Worm (Caenorhabditis elegans): ENCODE measurements around the gene srz-1.

srz-1 gene

DNA sequence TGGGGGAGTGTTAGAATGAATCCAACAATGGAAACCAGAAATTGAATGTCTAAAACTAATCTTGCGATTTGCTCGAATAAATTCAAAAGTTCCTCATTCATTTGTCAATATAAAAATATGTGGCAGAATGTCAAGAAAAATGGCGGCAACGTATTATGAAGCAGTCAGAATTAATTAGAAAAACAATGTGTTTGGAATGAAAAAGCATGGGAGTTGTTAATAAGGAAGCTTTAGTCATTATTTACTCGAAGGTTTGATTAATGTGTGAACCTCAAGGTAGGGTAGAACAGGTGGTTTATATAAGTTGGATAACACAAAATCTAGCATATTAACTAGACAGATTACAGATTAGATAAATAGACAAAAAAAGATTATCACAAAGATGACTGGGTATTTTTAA lies 37.4 kb upstream of the srz-1 start, which contains the start of gene srw-76:
Gene srw-76 (minus strand): TSS at position 101 of the 400 bp plus-strand sequence.
- TF ChIP-seq dmd-4 (tag; optimal IDR thresholded peaks at IDR 0.05), result no peak
- no peak for TF ChIP-seq mbf-1 (tag; optimal IDR thresholded peaks at IDR 0.05)

ce11 chrV:16640366-16640765 lies 35.3 kb upstream of the srz-1 start:
- no peak for TF ChIP-seq skn-1 (tag; optimal IDR thresholded peaks at IDR 0.05)
- TF ChIP-seq ama-1 (optimal IDR thresholded peaks at IDR 0.05), result no peak
- no peak for TF ChIP-seq unc-39 (tag; optimal IDR thresholded peaks at IDR 0.05)
- TF ChIP-seq lin-13 (GFP tag; optimal IDR thresholded peaks at IDR 0.05), result no peak
- TF ChIP-seq lin-11 (tag; optimal IDR thresholded peaks at IDR 0.05), result no peak
- no peak for TF ChIP-seq ztf-4 (tag; optimal IDR thresholded peaks at IDR 0.05)
- no peak for TF ChIP-seq sem-4 (tag; optimal IDR thresholded peaks at IDR 0.05)
- no peak for TF ChIP-seq lin-39 (tag; optimal IDR thresholded peaks at IDR 0.05)
- no peak for TF ChIP-seq mdl-1 (tag; optimal IDR thresholded peaks at IDR 0.05)
- TF ChIP-seq nhr-12 (tag; optimal IDR thresholded peaks at IDR 0.05), result no peak
- no peak for TF ChIP-seq zag-1 (tag; optimal IDR thresholded peaks at IDR 0.05)
- TF ChIP-seq C34F6.9 (tag; optimal IDR thresholded peaks at IDR 0.05), result no peak
- TF ChIP-seq nhr-77 (tag; optimal IDR thresholded peaks at IDR 0.05), result no peak
- TF ChIP-seq nhr-21 (tag; optimal IDR thresholded peaks at IDR 0.05), result no peak
- TF ChIP-seq blmp-1 (tag; optimal IDR thresholded peaks at IDR 0.05; ENCODE audit: insufficient read depth), result no peak
- no peak for TF ChIP-seq Y55F3AM.14 (GFP tag; optimal IDR thresholded peaks at IDR 0.05)
- TF ChIP-seq ztf-11 (tag; optimal IDR thresholded peaks at IDR 0.05), result no peak
- no peak for TF ChIP-seq crh-2 (tag; optimal IDR thresholded peaks at IDR 0.05)

DNA sequence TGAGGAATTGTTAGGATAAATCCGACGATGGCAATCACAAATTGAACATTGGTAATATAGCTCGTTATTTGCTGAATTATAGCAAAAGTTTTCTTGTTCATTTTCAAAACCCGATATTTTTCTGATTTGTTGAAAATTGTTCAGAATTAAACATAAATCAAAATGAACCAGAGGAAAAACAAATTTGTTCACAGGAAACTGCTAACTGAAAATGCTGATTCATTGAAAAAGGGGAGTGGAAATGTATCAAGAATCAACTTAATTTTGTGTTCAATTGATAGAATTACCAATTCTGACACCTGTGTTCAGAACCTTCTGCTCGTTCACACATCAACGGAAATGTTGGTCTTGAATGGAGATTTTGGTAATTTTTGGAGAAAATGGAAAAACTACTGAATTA lies 32.1 kb upstream of the srz-1 start, which contains the start of gene srw-77:
Gene srw-77 (minus strand): TSS at position 101 of the 400 bp plus-strand sequence.
- TF ChIP-seq nhr-10 (tag; optimal IDR thresholded peaks at IDR 0.05), result no peak
- no peak for TF ChIP-seq fos-1 (tag; optimal IDR thresholded peaks at IDR 0.05)
- no peak for TF ChIP-seq dmd-4 (tag; optimal IDR thresholded peaks at IDR 0.05)
- no peak for TF ChIP-seq nhr-21 (tag; optimal IDR thresholded peaks at IDR 0.05)
- TF ChIP-seq elt-1 (tag; optimal IDR thresholded peaks at IDR 0.05), result no peak
- TF ChIP-seq elt-3 (tag; optimal IDR thresholded peaks at IDR 0.05), result no peak
- no peak for TF ChIP-seq lsy-2 (tag; optimal IDR thresholded peaks at IDR 0.05)
- no peak for TF ChIP-seq unc-55 (GFP tag; optimal IDR thresholded peaks at IDR 0.05)
- TF ChIP-seq ztf-1 (GFP tag; conservative IDR thresholded peaks at IDR 0.05), result no peak
- TF ChIP-seq nhr-23 (tag; optimal IDR thresholded peaks at IDR 0.05), result no peak

DNA sequence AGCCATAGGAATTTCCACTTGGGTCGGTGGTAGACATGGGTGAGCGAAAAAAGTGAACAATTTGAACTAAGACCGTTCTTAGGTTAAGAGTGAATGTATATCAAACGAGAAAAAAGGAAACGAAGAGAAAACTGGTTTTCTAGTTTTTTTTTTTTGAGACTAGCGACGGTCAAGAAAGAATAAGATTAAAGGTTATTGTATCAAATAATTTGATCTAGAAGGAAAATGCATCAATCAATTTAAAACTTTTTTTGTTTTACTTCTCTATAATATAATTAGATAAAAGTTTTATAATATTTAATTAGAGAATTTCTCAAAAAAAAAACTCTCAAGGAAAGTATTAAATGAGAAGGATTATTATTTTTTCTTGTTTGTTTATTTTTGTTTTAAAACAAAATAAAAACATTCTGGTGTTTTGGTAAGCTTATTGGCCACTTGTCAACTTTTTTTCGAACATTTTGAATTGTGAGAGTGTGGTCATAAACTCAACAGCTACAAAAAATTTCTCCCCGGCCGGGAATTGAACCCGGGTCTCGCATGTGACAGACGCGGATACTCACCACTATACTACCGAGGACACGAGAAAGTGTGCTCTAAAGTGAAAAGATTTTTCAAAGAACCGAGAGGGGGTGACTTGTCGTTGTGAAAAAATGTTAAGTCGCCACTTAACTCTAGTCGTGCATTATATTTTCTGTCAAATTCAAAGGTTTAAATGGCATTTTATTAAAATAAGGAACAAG lies 30.3 kb upstream of the srz-1 start, which contains the start of gene W06G6.17:
Gene W06G6.17 (minus strand): TSS at position 51 of the 740 bp plus-strand sequence.
- TF ChIP-seq mdl-1 (tag; optimal IDR thresholded peaks at IDR 0.05) (no peak), elt-3 (tag; optimal IDR thresholded peaks at IDR 0.05) (no peak), aly-2 (tag; optimal IDR thresholded peaks at IDR 0.05) (no peak), Y55F3AM.14 (GFP tag; optimal IDR thresholded peaks at IDR 0.05) (no peak), nhr-10 (tag; optimal IDR thresholded peaks at IDR 0.05) (no peak)

- no peak for TF ChIP-seq ama-1 (optimal IDR thresholded peaks at IDR 0.05)
- no peak for TF ChIP-seq nhr-6 (tag; optimal IDR thresholded peaks at IDR 0.05)
- no peak for TF ChIP-seq skn-1 (tag; optimal IDR thresholded peaks at IDR 0.05)
- no peak for TF ChIP-seq egl-27 (tag; optimal IDR thresholded peaks at IDR 0.05)
- TF ChIP-seq ceh-16 (tag; optimal IDR thresholded peaks at IDR 0.05), result no peak
- no peak for TF ChIP-seq C34F6.9 (tag; optimal IDR thresholded peaks at IDR 0.05)
- no peak for TF ChIP-seq mab-5 (tag; optimal IDR thresholded peaks at IDR 0.05)
- TF ChIP-seq nhr-129 (tag; optimal IDR thresholded peaks at IDR 0.05), result no peak
- no peak for TF ChIP-seq ztf-1 (GFP tag; conservative IDR thresholded peaks at IDR 0.05)
- TF ChIP-seq unc-39 (tag; optimal IDR thresholded peaks at IDR 0.05), result no peak
- TF ChIP-seq sma-3 (GFP tag; optimal IDR thresholded peaks at IDR 0.05), result no peak
- no peak for TF ChIP-seq alr-1 (tag; optimal IDR thresholded peaks at IDR 0.05)
- TF ChIP-seq gmeb-1 (tag; optimal IDR thresholded peaks at IDR 0.05), result no peak
- TF ChIP-seq nhr-11 (tag; optimal IDR thresholded peaks at IDR 0.05), result no peak
- no peak for TF ChIP-seq elt-3 (tag; optimal IDR thresholded peaks at IDR 0.05)
- TF ChIP-seq ceh-82 (tag; optimal IDR thresholded peaks at IDR 0.05), result no peak
Measured at ce11 chrV:16646372-16646771, 29.3 kb upstream of the srz-1 start, which contains the start of gene W06G6.9. W06G6.9 (minus strand) TSS chrV:16646472.
